Fruit fly (Drosophila melanogaster): ENCODE results near the gene tws.
A peak's percentile ranks its signal among the peaks of the same experiment; 100 is the strongest.

Gene tws

dm6 chr3R:10121266-10121904 lies 18.2 kb downstream of the tws start, which contains the start of the genes gammaSnap2 and ATPsynepsilonL:
Gene gammaSnap2 (minus strand): TSS chr3R:10121400.
Gene ATPsynepsilonL (plus strand): TSS chr3R:10121773.
- TF ChIP-seq Hr4 (GFP tag; optimal IDR thresholded peaks at IDR 0.05) (no peak), CG10631 (GFP tag; optimal IDR thresholded peaks at IDR 0.05) (no peak), CG8319 (GFP tag; optimal IDR thresholded peaks at IDR 0.05) (no peak), CG6808 (GFP tag; optimal IDR thresholded peaks at IDR 0.05) (no peak)

dm6 chr3R:10119592-10119991 lies 20.0 kb downstream of the tws start:
- TF ChIP-seq vri (GFP tag; optimal IDR thresholded peaks at IDR 0.05) = peak; percentile 30
- TF ChIP-seq Eip78C (GFP tag) = peak; percentile 45
- no peak for TF ChIP-seq CG7368 (GFP tag; optimal IDR thresholded peaks at IDR 0.05)
- TF ChIP-seq OdsH (GFP tag; optimal IDR thresholded peaks at IDR 0.05) = no peak
- no peak for TF ChIP-seq Blimp-1 (GFP tag; optimal IDR thresholded peaks at IDR 0.05)
- no peak for TF ChIP-seq CG8319 (GFP tag; optimal IDR thresholded peaks at IDR 0.05)
- no peak for TF ChIP-seq Ets96B (tag; optimal IDR thresholded peaks at IDR 0.05)
- TF ChIP-seq CG11294 (GFP tag; IDR thresholded peaks at IDR 0.05) = no peak
- TF ChIP-seq esn (GFP tag; optimal IDR thresholded peaks at IDR 0.05) = no peak
- TF ChIP-seq cyc (GFP tag; optimal IDR thresholded peaks at IDR 0.05) = no peak

dm6 chr3R:10115797-10116196 lies 23.8 kb downstream of the tws start:
- TF ChIP-seq topi (GFP tag; optimal IDR thresholded peaks at IDR 0.05) = no peak
- no peak for TF ChIP-seq Hr4 (GFP tag; optimal IDR thresholded peaks at IDR 0.05)
- TF ChIP-seq achi (GFP tag; optimal IDR thresholded peaks at IDR 0.05) = no peak
- TF ChIP-seq OdsH (GFP tag; optimal IDR thresholded peaks at IDR 0.05) = no peak

- no peak for TF ChIP-seq dac (GFP tag; optimal IDR thresholded peaks at IDR 0.05)
- TF ChIP-seq CG11762 (GFP tag; optimal IDR thresholded peaks at IDR 0.05; ENCODE audit: insufficient read depth) = no peak
- TF ChIP-seq Met (GFP tag; optimal IDR thresholded peaks at IDR 0.05) = no peak
- no peak for TF ChIP-seq net (GFP tag; optimal IDR thresholded peaks at IDR 0.05)
- TF ChIP-seq Gug (GFP tag; IDR thresholded peaks at IDR 0.05) = no peak
- TF ChIP-seq CG4318 (GFP tag; optimal IDR thresholded peaks at IDR 0.05) = no peak
- TF ChIP-seq CG6808 (GFP tag; optimal IDR thresholded peaks at IDR 0.05) = peak; percentile 37
- TF ChIP-seq CG9139 (GFP tag; optimal IDR thresholded peaks at IDR 0.05) = peak; percentile 49
- TF ChIP-seq ss (GFP tag; optimal IDR thresholded peaks at IDR 0.05) = peak; percentile 56 to 65
- no peak for TF ChIP-seq CG6163 (GFP tag; IDR thresholded peaks at IDR 0.05)
- peak; percentile 79 for TF ChIP-seq Eip78C (GFP tag)
- no peak for TF ChIP-seq achi (GFP tag; optimal IDR thresholded peaks at IDR 0.05)
- TF ChIP-seq Sox14 (GFP tag; optimal IDR thresholded peaks at IDR 0.05) = no peak
- TF ChIP-seq svp (GFP tag) = peak; percentile 63
- no peak for TF ChIP-seq CG8319 (GFP tag; optimal IDR thresholded peaks at IDR 0.05)
- no peak for TF ChIP-seq Eip75B (GFP tag; optimal IDR thresholded peaks at IDR 0.05)
- TF ChIP-seq spab (GFP tag; optimal IDR thresholded peaks at IDR 0.05) = peak; percentile 14
- TF ChIP-seq CG8119 (GFP tag; IDR thresholded peaks at IDR 0.05) = no peak
- TF ChIP-seq CG6276 (GFP tag; optimal IDR thresholded peaks at IDR 0.05) = peak; percentile 31
- peak; percentile 18 for TF ChIP-seq CG10669 (GFP tag; optimal IDR thresholded peaks at IDR 0.05)
- TF ChIP-seq dsx (GFP tag; optimal IDR thresholded peaks at IDR 0.05; ENCODE audit: poor library complexity, severe bottlenecking) = no peak
- no peak for TF ChIP-seq Hr39 (GFP tag; optimal IDR thresholded peaks at IDR 0.05)
Measured at dm6 chr3R:10114915-10115534, 24.5 kb downstream of the tws start.

Measured in whole organism, prepupa.